Worm (Caenorhabditis elegans) whole organism, young adult: ENCODE results near the gene C05D9.3.
"Not testable (repeated sequence)": the region's sequence is repeated elsewhere in the genome, so short reads cannot be mapped to it uniquely, and the experiment has no call there.

Experiments used
- C17E4.6 ChIP-seq: fragments of 200-800 bp; sonication (Bioruptor generic); IDR thresholded peaks from 2 replicates; pipeline ENCODE4 v1.3.6; 2022; ENCODE audit warnings: missing genetic modification reagents, missing genetic modification characterization, missing compliant biosample characterization
- K12H6.12 ChIP-seq: fragments of 200-800 bp; sonication (Bioruptor generic); optimal IDR thresholded peaks from 2 replicates; lab custom pipeline; 2018; ENCODE audit warnings: mild to moderate bottlenecking, missing genetic modification characterization, missing compliant biosample characterization
- ama-1 ChIP-seq, 3 experiments: fragments of 150-350 bp in 1 of 3; sonication (generic microtip) in 2 of 3; optimal IDR thresholded peaks; 2 replicates each; lab custom pipeline; 2014 to 2018; ENCODE audit warnings: missing biosample characterization in 2 of 3, missing genetic modification characterization in 2 of 3, missing genetic modification reagents in 2 of 3
- ceh-27 ChIP-seq: fragments of 200-800 bp; sonication (Bioruptor generic); optimal IDR thresholded peaks from 2 replicates; lab custom pipeline; 2018; ENCODE audit warnings: mild to moderate bottlenecking, missing genetic modification characterization, moderate library complexity, missing compliant biosample characterization
- madf-10 ChIP-seq: sonication (generic microtip); optimal IDR thresholded peaks from 2 replicates; lab custom pipeline; 2016; ENCODE audit warnings: mild to moderate bottlenecking, missing genetic modification characterization, missing compliant biosample characterization
- nfyb-1 ChIP-seq: fragments of 200-800 bp; sonication (Bioruptor generic); IDR thresholded peaks from 2 replicates; pipeline ENCODE4 v1.3.6; 2022; ENCODE audit warnings: missing genetic modification reagents, missing genetic modification characterization, missing compliant biosample characterization
- rcor-1 ChIP-seq: fragments of 200-800 bp; sonication (Bioruptor generic); IDR thresholded peaks from 2 replicates; pipeline ENCODE4 v1.3.6; 2022; ENCODE audit warnings: missing genetic modification reagents, missing genetic modification characterization, missing compliant biosample characterization
- snpc-3.4 ChIP-seq: sonication (generic microtip); optimal IDR thresholded peaks from 2 replicates; lab custom pipeline; 2017; ENCODE audit warnings: missing genetic modification characterization, mild to moderate bottlenecking, missing compliant biosample characterization, antibody characterized with exemption, moderate library complexity, missing genotype, missing genetic modification reagents
- unc-130 ChIP-seq: sonication (generic microtip); optimal IDR thresholded peaks from 2 replicates; lab custom pipeline; 2016; ENCODE audit warnings: missing genetic modification reagents, missing genetic modification characterization, missing compliant biosample characterization
- xnd-1 ChIP-seq: sonication (generic microtip); optimal IDR thresholded peaks from 2 replicates; lab custom pipeline; 2016; ENCODE audit warnings: missing genotype, missing genetic modification reagents, missing genetic modification characterization, missing compliant biosample characterization

- TF ChIP-seq rcor-1 (GFP tag; lab: Robert Waterston, UW) (peak; percentile 44; the same call in 1 of the 2 replicates), nfyb-1 (GFP tag; lab: Robert Waterston, UW) (peak; percentile 45; the same call in 1 of the 2 replicates)
- not testable (repeated sequence) for TF ChIP-seq snpc-3.4; ceh-27 (GFP tag; lab: Kevin White, UChicago); madf-10; C17E4.6 (GFP tag; lab: Robert Waterston, UW); unc-130 (GFP tag; lab: Kevin White, UChicago); K12H6.12 (tag; lab: Kevin White, UChicago); xnd-1 (tag; lab: Kevin White, UChicago); ama-1 (optimal IDR thresholded peaks at IDR 0.05; lab: Kevin White, UChicago); ama-1 (GFP tag; optimal IDR thresholded peaks at IDR 0.05; lab: Kevin White, UChicago)
Measured at ce11 chrX:1070585-1070984, 41.1 kb upstream of the C05D9.3 start.
